Worm (Caenorhabditis elegans): Measurements from ENCODE around the gene R151.2.
A peak's percentile ranks its signal among the peaks of the same experiment; 100 is the strongest.

R151.2 gene

DNA sequence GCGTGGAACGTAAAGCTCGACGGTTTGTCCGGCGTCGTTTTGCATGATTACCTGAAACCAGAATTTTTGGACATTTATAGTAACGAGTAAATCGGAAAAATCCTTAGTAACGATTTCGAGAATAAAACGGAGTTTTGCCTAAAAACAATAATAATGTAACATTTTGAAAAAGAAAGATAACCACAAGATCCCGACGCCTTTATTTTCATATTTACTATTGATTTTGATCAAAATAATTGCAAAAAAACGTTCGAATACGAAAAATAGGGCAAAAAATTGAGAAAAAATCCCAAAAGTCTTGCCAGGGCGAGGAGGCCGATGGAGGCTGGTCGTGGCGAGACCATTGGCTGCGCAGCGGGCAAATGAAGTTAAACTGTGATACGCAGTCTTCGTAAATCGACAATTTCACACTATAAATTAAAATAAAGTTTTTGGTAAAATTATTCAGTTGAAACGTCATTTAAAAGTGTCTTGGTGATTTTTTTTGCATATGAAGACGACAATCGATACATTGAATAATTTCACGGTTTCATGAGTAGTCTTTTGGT is 20.1 kb upstream of the R151.2 start, which contains the start of gene rps-21 (continued):
- TF ChIP-seq pha-4 (GFP tag; IDR thresholded peaks at IDR 0.05): no peak
- no peak for TF ChIP-seq pha-4 (tag; optimal IDR thresholded peaks at IDR 0.05)
- TF ChIP-seq T20F7.1 (GFP tag; optimal IDR thresholded peaks at IDR 0.05): peak; percentile 78
- peak; percentile 48; the same call in 1 of the 2 replicates for TF ChIP-seq ceh-20 (GFP tag; IDR thresholded peaks at IDR 0.05)
- peak; percentile 82 for TF ChIP-seq dpl-1 (GFP tag; optimal IDR thresholded peaks at IDR 0.05)
- no peak for TF ChIP-seq daf-12 (tag; optimal IDR thresholded peaks at IDR 0.05)
- TF ChIP-seq ZK337.2 (GFP tag; IDR thresholded peaks at IDR 0.05): no peak
- peak; percentile 82 for TF ChIP-seq mep-1 (tag; optimal IDR thresholded peaks at IDR 0.05)
- TF ChIP-seq nhr-77 (tag; optimal IDR thresholded peaks at IDR 0.05): peak; percentile 64
- TF ChIP-seq ztf-7 (tag; optimal IDR thresholded peaks at IDR 0.05): no peak
- peak; percentile 9 for TF ChIP-seq fkh-10 (GFP tag; optimal IDR thresholded peaks at IDR 0.05)
- peak in 1 of 2 experiments; percentile 52 for TF ChIP-seq ZK546.5 (tag; optimal IDR thresholded peaks at IDR 0.05)
- TF ChIP-seq mxl-2 (GFP tag; conservative IDR thresholded peaks at IDR 0.05): no peak
- TF ChIP-seq F49E8.2 (tag; optimal IDR thresholded peaks at IDR 0.05; ENCODE audit: borderline replicate concordance): no peak
- no peak for TF ChIP-seq snpc-1.2 (GFP tag; IDR thresholded peaks at IDR 0.05)
- TF ChIP-seq F10B5.3 (tag; optimal IDR thresholded peaks at IDR 0.05): no peak
- peak; percentile 82 for TF ChIP-seq dve-1 (tag; optimal IDR thresholded peaks at IDR 0.05; ENCODE audit: insufficient read depth)
- TF ChIP-seq F26F4.8 (GFP tag; conservative IDR thresholded peaks at IDR 0.05): no peak
- no peak for TF ChIP-seq ceh-62 (tag; optimal IDR thresholded peaks at IDR 0.05)
- peak; percentile 74 for TF ChIP-seq lin-38 (GFP tag; IDR thresholded peaks at IDR 0.05)
- TF ChIP-seq aha-1 (tag): no peak
- peak; percentile 94 for TF ChIP-seq zfp-2 (tag; optimal IDR thresholded peaks at IDR 0.05)
- no peak for TF ChIP-seq ctbp-1 (GFP tag; IDR thresholded peaks at IDR 0.05)
- TF ChIP-seq ama-1 (optimal IDR thresholded peaks at IDR 0.05): no peak
- no peak for TF ChIP-seq madf-9 (GFP tag; conservative IDR thresholded peaks at IDR 0.05)
- no peak for TF ChIP-seq zag-1 (tag; optimal IDR thresholded peaks at IDR 0.05)
- TF ChIP-seq nhr-28 (tag; optimal IDR thresholded peaks at IDR 0.05): peak; percentile 72
- no peak for TF ChIP-seq Y48G9A.11 (GFP tag; IDR thresholded peaks at IDR 0.05)
- no peak for TF ChIP-seq dmd-8 (GFP tag; IDR thresholded peaks at IDR 0.05)
- 0 out of 2 replicates have a peak, but pooled peaks have one; percentile 23 for TF ChIP-seq arid-1 (GFP tag; conservative IDR thresholded peaks at IDR 0.05)
- TF ChIP-seq hlh-30 (tag; optimal IDR thresholded peaks at IDR 0.05; ENCODE audit: insufficient read depth): peak; percentile 77
- no peak for TF ChIP-seq nhr-237 (tag; optimal IDR thresholded peaks at IDR 0.05)
- peak; percentile 58 for TF ChIP-seq lin-13 (GFP tag; optimal IDR thresholded peaks at IDR 0.05)
- no peak for TF ChIP-seq Y5F2A.4 (GFP tag; optimal IDR thresholded peaks at IDR 0.05)
- no peak for TF ChIP-seq zip-11 (GFP tag; IDR thresholded peaks at IDR 0.05)
- TF ChIP-seq hif-1 (tag; optimal IDR thresholded peaks at IDR 0.05): peak in 1 of 2 experiments; percentile 63
- no peak for TF ChIP-seq saeg-2 (GFP tag; IDR thresholded peaks at IDR 0.05)
- TF ChIP-seq fos-1 (tag; optimal IDR thresholded peaks at IDR 0.05): no peak
- TF ChIP-seq nhr-10 (tag; optimal IDR thresholded peaks at IDR 0.05): no peak
- peak; percentile 39 for TF ChIP-seq F37D6.2 (tag; optimal IDR thresholded peaks at IDR 0.05)
- no peak for TF ChIP-seq zfp-3 (GFP tag; conservative IDR thresholded peaks at IDR 0.05)
- peak; percentile 67 for TF ChIP-seq ces-1 (GFP tag; optimal IDR thresholded peaks at IDR 0.05)
- TF ChIP-seq skn-1 (tag; optimal IDR thresholded peaks at IDR 0.05): no peak
- TF ChIP-seq tra-1 (GFP tag; IDR thresholded peaks at IDR 0.05): 0 out of 2 replicates have a peak, but pooled peaks have one; percentile 30
- TF ChIP-seq R02D3.7 (tag; optimal IDR thresholded peaks at IDR 0.05): peak; percentile 84
- peak; percentile 77 for TF ChIP-seq nhr-6 (tag; optimal IDR thresholded peaks at IDR 0.05)
- peak; percentile 9 to 92 for TF ChIP-seq lsy-2 (tag; optimal IDR thresholded peaks at IDR 0.05)
- no peak for TF ChIP-seq D1046.2 (GFP tag; IDR thresholded peaks at IDR 0.05)
- no peak for TF ChIP-seq mxl-3 (GFP tag; optimal IDR thresholded peaks at IDR 0.05)
- TF ChIP-seq ceh-32 (tag; optimal IDR thresholded peaks at IDR 0.05; ENCODE audit: poor library complexity): no peak
- TF ChIP-seq daf-16 (GFP tag; optimal IDR thresholded peaks at IDR 0.05): no peak
- TF ChIP-seq daf-16 (tag; optimal IDR thresholded peaks at IDR 0.05): peak; percentile 16
